Fruit fly (Drosophila melanogaster) Kc167 (cell line): Measurements from ENCODE around the gene CG43163.

ENCODE experiments used
- h ChIP-seq: fragments of >200 bp; optimal IDR thresholded peaks from 3 replicates; lab custom pipeline; 2018; ENCODE audit warnings: missing external identifiers
- psq ChIP-seq: fragments of >200 bp; optimal IDR thresholded peaks from 2 replicates; lab custom pipeline; 2017; ENCODE audit warnings: missing external identifiers

- no peak for TF ChIP-seq h (lab: Kevin White, UChicago)
- no peak for TF ChIP-seq psq (lab: Kevin White, UChicago)
Observed at dm6 chr3L:8455015-8455908, 51.7 kb downstream of the CG43163 start.
